Worm (Caenorhabditis elegans) whole organism, L4/young adult: ENCODE measurements around the gene unc-17.

ENCODE experiments used
- W03F9.2 ChIP-seq: fragments of 150-350 bp; optimal IDR thresholded peaks from 2 replicates; lab custom pipeline; 2014; ENCODE audit warnings: missing biosample characterization, missing genetic modification characterization
- dao-5 ChIP-seq: sonication (generic microtip); optimal IDR thresholded peaks from 2 replicates; lab custom pipeline; 2016; ENCODE audit warnings: missing genotype, missing genetic modification characterization, moderate library complexity, missing compliant biosample characterization
- him-1 ChIP-seq: sonication (generic microtip); optimal IDR thresholded peaks from 2 replicates; lab custom pipeline; 2016; ENCODE audit warnings: missing genotype, missing genetic modification reagents, missing genetic modification characterization, missing compliant biosample characterization

The unc-17 gene

DNA sequence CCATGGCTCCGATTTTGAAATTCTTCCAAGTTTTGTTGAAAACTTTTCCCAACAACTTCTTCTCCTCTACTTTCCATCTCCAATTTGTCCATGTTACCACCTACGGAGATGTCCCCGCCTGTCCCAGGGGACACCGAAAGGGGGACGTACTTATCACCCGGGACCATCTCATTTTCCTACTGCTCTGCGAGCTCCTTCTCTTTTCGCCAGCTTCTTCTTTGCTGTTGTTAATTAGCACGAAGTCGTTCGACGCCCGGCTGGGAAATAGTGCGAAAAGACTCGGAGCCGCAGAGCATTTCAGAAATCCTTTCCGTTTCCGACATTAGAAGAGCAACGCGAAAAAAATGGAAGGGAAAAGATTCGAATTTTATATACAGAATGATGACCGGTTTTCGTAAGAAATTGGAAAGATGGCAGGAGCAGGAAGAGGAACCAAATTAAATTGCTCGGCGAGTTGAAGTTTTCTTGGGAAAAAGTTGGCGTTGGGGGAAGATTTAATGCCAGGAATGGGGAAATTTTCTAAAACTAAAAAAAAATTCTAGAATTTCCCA lies 2.6 kb downstream of the unc-17 start:
- TF ChIP-seq him-1 (tag; lab: Kevin White, UChicago) = no peak
- TF ChIP-seq W03F9.2 = no peak
- TF ChIP-seq dao-5 (tag; lab: Kevin White, UChicago) = no peak

DNA sequence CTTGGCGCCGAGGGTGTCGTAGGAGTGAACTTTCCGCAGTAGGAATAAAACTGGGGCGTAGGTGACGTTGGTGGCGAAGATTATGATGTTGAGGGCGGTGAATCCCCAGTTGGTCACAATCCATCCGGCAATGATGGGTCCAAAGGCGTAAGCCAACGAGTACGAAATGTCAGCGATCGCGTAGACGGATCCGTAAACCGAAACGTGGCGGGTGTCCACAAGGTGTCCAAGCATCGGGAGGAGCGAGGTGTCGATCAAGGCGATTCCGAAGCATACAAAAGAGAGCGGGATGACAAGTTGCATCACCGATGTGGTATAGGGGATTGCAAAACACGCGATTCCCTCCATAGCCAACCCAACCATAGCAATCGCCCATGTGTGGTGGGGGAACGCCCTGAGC lies 5.8 kb downstream of the unc-17 start:
- TF ChIP-seq dao-5 (tag; lab: Kevin White, UChicago) (no peak), him-1 (tag; lab: Kevin White, UChicago) (no peak), W03F9.2 (no peak)

DNA sequence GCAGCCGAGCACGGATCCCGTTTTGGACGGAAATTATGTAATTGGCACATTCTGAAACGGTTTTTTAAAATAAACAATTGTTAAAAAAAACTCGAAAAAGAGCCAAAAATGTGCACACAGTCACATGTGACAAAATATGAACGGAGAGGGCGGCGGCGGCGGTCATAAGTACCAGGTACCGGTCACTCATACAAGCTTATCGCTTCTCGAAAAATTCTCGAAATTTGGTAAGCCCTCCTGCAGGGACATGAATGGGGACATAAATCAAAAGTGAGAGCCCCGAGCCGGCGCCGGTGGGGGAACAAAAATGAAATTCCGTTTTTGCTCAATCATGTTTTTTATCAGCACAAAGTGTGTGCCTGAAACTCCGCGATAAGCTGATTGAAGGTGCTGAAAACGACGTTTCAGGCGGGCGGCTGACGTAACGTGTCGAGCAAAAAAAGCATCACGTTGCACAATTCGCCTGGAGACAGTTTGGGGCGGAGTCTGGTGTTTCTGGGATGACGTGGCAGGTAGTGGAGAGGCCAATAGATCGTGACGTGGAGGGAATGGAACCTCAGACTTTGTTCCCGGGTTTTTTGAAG lies 11.4 kb downstream of the unc-17 start, which contains the start of gene ltah-1.2:
Gene ltah-1.2, minus strand, starts transcription at position 51 of the 584 bp plus-strand sequence.
- TF ChIP-seq him-1 (tag; lab: Kevin White, UChicago) = no peak
- no peak for TF ChIP-seq dao-5 (tag; lab: Kevin White, UChicago)
- TF ChIP-seq W03F9.2 = no peak

DNA sequence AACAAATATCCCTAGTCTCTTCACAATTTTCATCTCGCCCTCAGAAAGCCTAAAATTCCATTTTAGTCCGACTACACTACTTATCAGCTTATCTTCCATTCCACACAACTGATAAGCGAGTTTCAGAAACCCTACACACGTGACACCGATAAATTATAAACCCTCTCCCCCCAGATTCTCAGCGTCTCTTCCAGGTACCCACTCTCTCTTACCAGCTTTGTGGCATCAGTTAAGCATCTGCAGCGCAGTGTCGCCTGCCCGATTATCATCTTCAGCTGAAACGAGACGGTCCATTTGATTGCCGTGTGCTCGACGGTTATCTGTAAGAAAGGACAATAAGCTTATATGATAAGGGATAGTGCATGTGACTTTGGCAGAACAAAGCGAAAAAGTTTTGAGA lies 12.7 kb downstream of the unc-17 start:
- TF ChIP-seq W03F9.2 (no peak), dao-5 (tag; lab: Kevin White, UChicago) (no peak), him-1 (tag; lab: Kevin White, UChicago) (no peak)

DNA sequence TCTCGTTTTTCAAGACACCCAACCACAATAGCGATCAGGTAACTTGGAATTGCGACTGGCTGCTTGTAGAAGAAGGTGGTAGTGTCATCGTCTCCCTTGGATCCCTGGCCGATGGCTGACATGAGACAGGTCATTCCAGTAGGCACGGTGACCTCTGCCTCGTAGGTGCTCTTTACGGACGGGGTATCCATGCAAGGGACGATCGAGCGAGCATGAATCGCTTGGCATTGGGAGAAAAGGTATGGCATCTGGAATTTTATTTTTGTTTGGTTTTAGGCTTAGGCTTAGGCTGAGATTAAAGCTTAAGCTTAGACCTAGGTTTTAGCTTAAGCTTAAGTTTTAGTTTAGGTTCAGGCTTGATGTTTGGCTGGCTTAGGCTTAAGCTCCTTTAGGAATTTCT lies 13.5 kb downstream of the unc-17 start:
- TF ChIP-seq him-1 (tag; lab: Kevin White, UChicago) (no peak), W03F9.2 (no peak), dao-5 (tag; lab: Kevin White, UChicago) (no peak)

DNA sequence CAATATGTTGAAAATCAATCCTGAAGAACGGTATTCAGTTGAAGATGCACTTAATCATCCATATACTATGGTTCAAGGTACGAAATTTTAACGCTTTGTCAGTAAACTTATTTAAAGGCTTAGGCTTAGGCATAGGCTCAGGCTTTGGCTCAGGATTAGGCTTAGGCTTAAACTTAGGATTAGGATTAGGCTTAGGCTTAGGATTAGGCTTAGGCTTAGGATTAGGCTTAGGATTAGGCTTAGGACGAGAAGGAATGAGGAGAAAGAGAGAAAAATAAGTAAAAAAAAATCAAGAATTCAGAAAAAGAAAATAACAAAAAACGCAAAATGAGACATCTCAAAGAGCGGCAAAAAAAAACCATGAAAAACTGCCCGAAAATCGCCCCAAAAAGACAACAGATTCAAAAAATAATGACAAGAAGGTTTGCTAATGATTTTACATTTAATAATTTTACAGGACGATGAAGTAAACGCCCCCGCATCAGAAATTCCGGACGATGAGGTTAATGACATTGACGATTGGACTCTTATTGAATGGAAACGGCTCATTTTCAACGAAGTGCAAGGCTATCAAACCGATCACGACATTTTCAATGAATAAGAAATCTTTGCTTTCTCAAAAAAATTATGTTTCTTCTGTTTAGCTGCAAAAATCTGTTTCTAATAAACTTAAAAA lies 15.8 kb downstream of the unc-17 start:
- TF ChIP-seq dao-5 (tag; lab: Kevin White, UChicago) (no peak), him-1 (tag; lab: Kevin White, UChicago) (no peak), W03F9.2 (no peak)

DNA sequence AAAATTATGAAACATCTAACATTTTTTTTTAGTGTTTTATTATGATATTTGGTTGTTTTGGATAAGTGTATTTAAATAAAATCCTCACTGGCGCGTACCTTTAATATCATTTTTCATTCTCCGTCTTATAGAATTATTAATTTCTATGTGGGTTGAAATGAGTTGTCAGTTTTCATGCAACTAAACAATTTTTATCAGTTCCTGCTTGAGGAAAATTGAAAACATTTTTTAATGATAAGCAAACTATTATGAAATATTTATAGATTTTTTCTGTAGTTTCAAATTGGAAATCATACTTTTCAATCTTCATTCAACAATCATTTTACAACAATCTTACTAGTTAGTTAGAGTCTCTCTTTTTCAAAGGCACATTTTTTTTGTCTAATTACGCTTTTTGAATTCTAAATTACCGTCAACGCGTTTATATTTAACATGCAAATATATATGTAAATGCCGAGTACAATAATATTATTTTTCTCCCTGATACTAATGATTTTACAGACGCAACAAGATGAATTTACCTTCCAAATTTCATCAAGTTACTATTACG lies 18.1 kb downstream of the unc-17 start, which contains the start of the genes Y37E11B.10 and kgb-2:
Gene Y37E11B.10, minus strand, starts transcription at position 182 of the 550 bp plus-strand sequence.
Gene kgb-2, plus strand, starts transcription at position 500 of the 550 bp plus-strand sequence.
- TF ChIP-seq him-1 (tag; lab: Kevin White, UChicago) (no peak), dao-5 (tag; lab: Kevin White, UChicago) (no peak), W03F9.2 (no peak)

DNA sequence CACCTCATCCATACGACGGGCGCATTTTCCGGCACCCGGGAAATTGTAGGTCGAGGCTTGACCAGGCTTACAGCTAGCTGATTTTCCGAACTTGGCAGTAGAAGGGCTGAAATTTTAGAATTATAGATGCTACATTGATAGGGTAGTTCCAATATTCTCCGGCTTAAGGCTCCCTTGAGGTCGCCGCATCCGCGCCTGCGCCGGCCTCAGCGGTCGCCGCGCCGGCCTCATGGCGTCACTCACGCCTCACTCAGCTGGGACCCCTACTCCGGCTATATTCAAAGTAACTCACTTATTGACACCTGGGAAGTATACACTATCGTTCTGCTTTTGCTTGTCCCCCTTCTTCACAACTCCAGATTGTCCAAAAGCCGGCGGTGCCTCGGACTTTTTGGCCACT lies 20.4 kb downstream of the unc-17 start:
- TF ChIP-seq dao-5 (tag; lab: Kevin White, UChicago) (no peak), him-1 (tag; lab: Kevin White, UChicago) (no peak), W03F9.2 (no peak)

DNA sequence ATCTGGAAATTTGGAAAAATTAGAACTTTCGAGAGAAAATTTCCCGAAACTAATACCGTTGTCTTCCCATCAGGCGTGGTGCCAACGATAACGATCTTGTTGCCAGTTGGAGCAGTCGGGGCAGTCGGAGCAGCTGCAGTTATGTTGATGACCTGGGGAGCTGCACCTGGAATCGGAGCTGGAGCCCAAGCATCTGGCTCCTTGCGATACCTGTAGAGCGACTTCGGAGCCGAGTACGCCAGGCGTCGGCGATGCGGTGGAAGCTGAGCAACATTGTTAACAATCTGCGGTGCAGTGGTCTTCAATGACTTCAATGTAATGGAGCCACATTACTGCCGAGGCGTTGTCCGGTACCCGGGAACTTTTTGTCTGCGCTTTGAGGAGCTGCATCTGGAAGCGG lies 22.7 kb downstream of the unc-17 start:
- TF ChIP-seq W03F9.2 (no peak), dao-5 (tag; lab: Kevin White, UChicago) (no peak), him-1 (tag; lab: Kevin White, UChicago) (no peak)

DNA sequence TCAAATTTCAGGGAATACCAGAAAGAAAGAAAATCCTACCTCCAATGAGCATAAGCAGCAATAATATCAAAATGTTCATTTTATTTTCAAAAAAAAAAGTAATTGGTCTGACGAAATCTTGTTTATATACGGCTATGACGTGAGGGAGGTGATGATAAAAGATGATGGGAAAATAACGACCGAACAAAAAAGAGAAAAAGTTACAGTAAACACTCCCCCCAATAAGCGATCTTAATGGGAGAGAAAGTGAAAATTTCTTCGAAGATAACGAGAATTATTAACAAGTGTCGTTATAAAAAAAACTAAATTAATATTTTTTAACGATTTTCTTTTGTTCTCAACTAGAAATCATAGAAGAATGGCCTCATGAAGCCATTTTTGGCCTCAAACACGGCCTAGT lies 24.5 kb downstream of the unc-17 start, which contains the start of gene Y37E11B.7:
Gene Y37E11B.7, minus strand, starts transcription at position 207 of the 400 bp plus-strand sequence.
- TF ChIP-seq dao-5 (tag; lab: Kevin White, UChicago) (no peak), W03F9.2 (no peak)

DNA sequence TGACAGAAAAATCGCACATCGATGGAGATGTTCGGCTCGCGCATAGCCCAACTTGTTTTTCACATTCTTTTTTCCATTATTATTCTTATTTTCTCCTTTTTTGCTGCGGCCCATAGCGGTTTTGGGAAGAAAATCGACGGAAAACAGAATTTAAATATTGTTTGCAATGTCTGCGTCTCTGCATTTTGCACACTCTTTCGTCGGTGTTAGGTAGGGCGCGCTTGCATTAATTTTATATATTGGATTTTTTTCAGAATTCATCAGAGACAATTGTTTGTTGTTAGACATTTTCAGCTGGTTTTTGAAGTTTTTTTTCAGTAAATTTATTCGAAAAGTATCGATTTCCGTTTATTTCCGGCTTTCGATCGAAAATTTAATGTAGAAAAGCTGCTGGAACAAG lies 25.4 kb downstream of the unc-17 start, which contains the start of gene Y37E11B.6:
Gene Y37E11B.6, minus strand, starts transcription at position 181 of the 400 bp plus-strand sequence.
- TF ChIP-seq dao-5 (tag; lab: Kevin White, UChicago) (no peak), him-1 (tag; lab: Kevin White, UChicago) (no peak), W03F9.2 (no peak)

DNA sequence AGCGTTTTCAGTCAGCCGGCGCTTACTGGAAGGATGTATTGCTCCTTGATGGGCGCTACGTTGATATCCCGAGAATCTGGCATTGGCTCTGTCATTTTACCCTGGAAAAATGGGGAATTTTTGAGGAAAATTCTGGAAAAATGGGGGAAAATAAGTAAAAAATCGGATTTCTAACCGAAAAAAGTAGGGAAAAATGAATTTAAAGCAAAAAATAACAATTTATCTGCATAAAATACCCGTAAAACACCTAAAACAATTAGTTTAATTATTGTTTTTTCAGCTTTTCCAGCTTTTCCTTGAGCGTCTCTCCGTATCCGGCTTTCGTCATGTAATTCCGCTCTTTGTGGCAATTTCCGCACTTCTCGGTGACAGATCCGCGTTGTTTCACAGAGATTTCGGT lies 26.0 kb downstream of the unc-17 start, which contains the start of gene Y37E11B.5:
Gene Y37E11B.5, minus strand, starts transcription at position 101 of the 400 bp plus-strand sequence.
- TF ChIP-seq dao-5 (tag; lab: Kevin White, UChicago) (no peak), W03F9.2 (no peak), him-1 (tag; lab: Kevin White, UChicago) (no peak)

DNA sequence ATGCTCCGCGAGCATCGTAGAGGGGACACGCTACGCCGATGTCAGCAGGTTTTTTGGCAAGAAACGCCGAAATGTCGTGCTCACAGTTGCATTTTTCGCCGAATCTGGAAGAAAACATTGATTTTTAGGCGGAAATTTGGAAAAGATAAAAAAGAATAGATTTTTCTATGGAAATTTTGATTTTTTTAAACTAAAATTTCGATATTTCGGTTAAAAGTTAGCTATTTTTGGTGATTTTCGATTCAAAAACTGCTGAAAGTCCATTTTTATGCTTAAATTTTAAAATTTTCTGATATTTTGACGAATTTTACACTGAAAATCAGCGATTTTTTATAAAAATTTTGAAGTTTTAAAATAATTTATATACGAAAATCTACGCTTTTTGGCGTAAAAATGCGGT lies 27.1 kb downstream of the unc-17 start:
- TF ChIP-seq him-1 (tag; lab: Kevin White, UChicago) (no peak), W03F9.2 (no peak), dao-5 (tag; lab: Kevin White, UChicago) (no peak)

DNA sequence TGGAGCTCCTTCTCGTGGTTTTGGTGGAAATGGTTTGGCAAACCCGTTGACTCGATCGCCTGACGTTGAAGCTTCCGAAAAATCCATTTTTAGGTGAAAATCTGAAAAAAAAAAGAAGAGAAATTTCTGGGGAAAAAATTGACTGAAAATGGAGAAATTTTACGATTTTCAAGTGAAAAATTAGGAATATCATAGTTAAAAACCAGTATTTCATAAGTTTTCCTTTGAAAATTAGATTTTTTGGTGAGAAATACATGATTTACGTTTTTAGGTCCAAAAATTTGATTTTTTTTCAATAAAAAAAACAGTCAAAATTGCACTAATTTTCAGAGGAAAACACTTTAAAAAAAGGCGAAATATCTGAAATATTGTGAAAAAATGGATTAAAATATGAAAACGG lies 31.0 kb downstream of the unc-17 start, which contains the start of gene taf-2:
Gene taf-2, minus strand, starts transcription at position 101 of the 400 bp plus-strand sequence.
- TF ChIP-seq dao-5 (tag; lab: Kevin White, UChicago) = no peak
- no peak for TF ChIP-seq him-1 (tag; lab: Kevin White, UChicago)
- TF ChIP-seq W03F9.2 = no peak
